Worm (Caenorhabditis elegans) whole organism, L4 larva: Measurements from ENCODE around the gene R04F11.3.

ENCODE experiments used
- D1046.2 ChIP-seq: fragments of 200-800 bp; sonication (Bioruptor generic); IDR thresholded peaks from 2 replicates; pipeline ENCODE4 v1.3.6; 2022; ENCODE audit warnings: missing genetic modification characterization, missing compliant biosample characterization
- F10B5.3 ChIP-seq: sonication (generic microtip); optimal IDR thresholded peaks from 2 replicates; lab custom pipeline; 2016; ENCODE audit warnings: mild to moderate bottlenecking, missing genetic modification characterization, missing compliant biosample characterization
- F44E2.7 ChIP-seq: fragments of 200-800 bp; sonication (Bioruptor generic); IDR thresholded peaks from 2 replicates; pipeline ENCODE4 v2.1.2; 2022; ENCODE audit warnings: missing genetic modification characterization, missing compliant biosample characterization
- R02D3.7 ChIP-seq: fragments of 150-350 bp; sonication (generic microtip); optimal IDR thresholded peaks from 3 replicates; lab custom pipeline; 2014; ENCODE audit warnings: missing biosample characterization, missing genetic modification characterization
- T26A8.4 ChIP-seq: fragments of 200-800 bp; sonication (Bioruptor generic); IDR thresholded peaks from 2 replicates; pipeline ENCODE4 v1.3.6; 2022; ENCODE audit warnings: missing genetic modification characterization, missing compliant biosample characterization
- Y105C5A.15 ChIP-seq: fragments of 200-800 bp; sonication (Bioruptor generic); IDR thresholded peaks from 2 replicates; pipeline ENCODE4 v1.3.6; 2022; ENCODE audit warnings: missing genetic modification characterization, missing compliant biosample characterization
- ZK337.2 ChIP-seq: fragments of 200-800 bp; sonication (Bioruptor generic); IDR thresholded peaks from 2 replicates; pipeline ENCODE4 v1.3.6; 2022; ENCODE audit warnings: missing genetic modification reagents, missing genetic modification characterization, missing compliant biosample characterization
- ZK546.5 ChIP-seq, 2 experiments: sonication (generic microtip); optimal IDR thresholded peaks; 2 replicates each; lab custom pipeline; 2017; ENCODE audit warnings: missing biosample characterization in 2 of 2, missing genetic modification characterization in 2 of 2
- aly-2 ChIP-seq: sonication (generic microtip); optimal IDR thresholded peaks from 2 replicates; lab custom pipeline; 2018; ENCODE audit warnings: missing biosample characterization, missing genetic modification characterization
- attf-4 ChIP-seq: sonication (generic microtip); optimal IDR thresholded peaks from 3 replicates; lab custom pipeline; 2017; ENCODE audit warnings: missing biosample characterization, missing genetic modification characterization
- ceh-44 ChIP-seq: fragments of 200-800 bp; sonication (Bioruptor generic); IDR thresholded peaks from 2 replicates; pipeline ENCODE4 v1.3.6; 2022; ENCODE audit warnings: missing genetic modification reagents, missing genetic modification characterization, missing compliant biosample characterization
- ceh-62 ChIP-seq: sonication (generic microtip); optimal IDR thresholded peaks from 2 replicates; lab custom pipeline; 2017; ENCODE audit warnings: missing biosample characterization, missing genetic modification characterization
- ceh-82 ChIP-seq: sonication (generic microtip); optimal IDR thresholded peaks from 2 replicates; lab custom pipeline; 2017; ENCODE audit warnings: missing biosample characterization, missing genetic modification characterization
- ces-1 ChIP-seq: fragments of 150-350 bp; sonication (generic microtip); optimal IDR thresholded peaks from 4 replicates; lab custom pipeline; 2014; ENCODE audit warnings: missing biosample characterization, missing genetic modification reagents, missing genetic modification characterization
- cey-2 ChIP-seq: sonication (generic microtip); optimal IDR thresholded peaks from 3 replicates; lab custom pipeline; 2017; ENCODE audit warnings: missing genetic modification characterization, mild to moderate bottlenecking, missing compliant biosample characterization, antibody characterized with exemption, borderline replicate concordance; ENCODE audit not compliant: insufficient read depth
- daf-8 ChIP-seq: fragments of 200-800 bp; sonication (Bioruptor generic); IDR thresholded peaks from 2 replicates; pipeline ENCODE4 v1.3.6; 2022; ENCODE audit warnings: missing genetic modification characterization, missing compliant biosample characterization
- dve-1 ChIP-seq: sonication (generic microtip); optimal IDR thresholded peaks from 2 replicates; lab custom pipeline; 2017; ENCODE audit warnings: antibody characterized with exemption, mild to moderate bottlenecking, missing genetic modification characterization, missing compliant biosample characterization; ENCODE audit not compliant: insufficient read depth
- egl-27 ChIP-seq: sonication (generic microtip); optimal IDR thresholded peaks from 3 replicates; lab custom pipeline; 2017; ENCODE audit warnings: missing biosample characterization, missing genetic modification reagents, missing genetic modification characterization
- fkh-10 ChIP-seq: fragments of 150-350 bp; optimal IDR thresholded peaks from 2 replicates; lab custom pipeline; 2014; ENCODE audit warnings: missing biosample characterization, missing genetic modification reagents, missing genetic modification characterization
- fos-1 ChIP-seq: fragments of 150-350 bp; optimal IDR thresholded peaks from 2 replicates; lab custom pipeline; 2014; ENCODE audit warnings: missing biosample characterization, missing genetic modification characterization
- hif-1 ChIP-seq, 2 experiments: sonication (generic microtip); optimal IDR thresholded peaks; 2 replicates each; lab custom pipeline; 2016 to 2017; ENCODE audit warnings: missing compliant biosample characterization in 2 of 2, missing genetic modification characterization in 2 of 2, missing genetic modification reagents in 2 of 2, missing genotype in 2 of 2, mild to moderate bottlenecking in 1 of 2
- hlh-30 ChIP-seq: sonication (generic microtip); optimal IDR thresholded peaks from 2 replicates; lab custom pipeline; 2017; ENCODE audit warnings: antibody characterized with exemption, mild to moderate bottlenecking, missing genetic modification characterization, missing compliant biosample characterization; ENCODE audit not compliant: insufficient read depth
- jun-1 ChIP-seq: fragments of 150-350 bp; optimal IDR thresholded peaks from 2 replicates; lab custom pipeline; 2014; ENCODE audit warnings: missing biosample characterization, missing genetic modification reagents, missing genetic modification characterization
- lin-13 ChIP-seq: fragments of 150-350 bp; optimal IDR thresholded peaks from 2 replicates; lab custom pipeline; 2014; ENCODE audit warnings: missing biosample characterization, missing genetic modification reagents, missing genetic modification characterization
- lin-15B ChIP-seq: fragments of 150-350 bp; sonication (generic microtip); optimal IDR thresholded peaks from 3 replicates; lab custom pipeline; 2014; ENCODE audit warnings: missing biosample characterization, missing genetic modification characterization
- lir-3 ChIP-seq: sonication (generic microtip); optimal IDR thresholded peaks from 2 replicates; lab custom pipeline; 2016; ENCODE audit warnings: mild to moderate bottlenecking, missing genetic modification characterization, missing compliant biosample characterization
- madf-9 ChIP-seq: fragments of 200-800 bp; sonication (Bioruptor generic); conservative IDR thresholded peaks from 2 replicates; pipeline ENCODE4 v1.3.6; 2022; ENCODE audit warnings: missing genetic modification reagents, missing genetic modification characterization, missing compliant biosample characterization
- mdl-1 ChIP-seq, 2 experiments: fragments of 150-350 bp in 1 of 2; sonication (generic microtip) in 1 of 2; optimal IDR thresholded peaks; 2 replicates each; lab custom pipeline; 2014 to 2017; ENCODE audit warnings: missing biosample characterization in 2 of 2, missing genetic modification characterization in 2 of 2
- mdt-29 ChIP-seq: fragments of 200-800 bp; sonication (Bioruptor generic); IDR thresholded peaks from 2 replicates; pipeline ENCODE4 v1.3.6; 2022; ENCODE audit warnings: missing genetic modification reagents, missing genetic modification characterization, missing compliant biosample characterization
- mep-1 ChIP-seq: fragments of 150-350 bp; sonication (generic microtip); optimal IDR thresholded peaks from 3 replicates; lab custom pipeline; 2014; ENCODE audit warnings: missing biosample characterization, missing genetic modification characterization
- mes-2 ChIP-seq: sonication (generic microtip); optimal IDR thresholded peaks from 2 replicates; lab custom pipeline; 2016; ENCODE audit warnings: missing genotype, mild to moderate bottlenecking, missing genetic modification characterization, missing compliant biosample characterization; ENCODE audit not compliant: poor library complexity, severe bottlenecking
- mxl-3 ChIP-seq: fragments of 200-800 bp; sonication (Bioruptor generic); optimal IDR thresholded peaks from 2 replicates; lab custom pipeline; 2018; ENCODE audit warnings: mild to moderate bottlenecking, missing genetic modification characterization, missing compliant biosample characterization
- nhr-10 ChIP-seq: fragments of 150-350 bp; optimal IDR thresholded peaks from 2 replicates; lab custom pipeline; 2014; ENCODE audit warnings: missing biosample characterization, missing genetic modification characterization
- nhr-111 ChIP-seq: fragments of 200-800 bp; sonication (Bioruptor generic); optimal IDR thresholded peaks from 2 replicates; lab custom pipeline; 2018; ENCODE audit warnings: mild to moderate bottlenecking, missing genetic modification characterization, missing compliant biosample characterization
- nhr-25 ChIP-seq: sonication (generic microtip); optimal IDR thresholded peaks from 2 replicates; lab custom pipeline; 2017; ENCODE audit warnings: missing genetic modification characterization, mild to moderate bottlenecking, missing compliant biosample characterization, antibody characterized with exemption, moderate library complexity, borderline replicate concordance; ENCODE audit not compliant: insufficient read depth
- nhr-28 ChIP-seq: fragments of 150-350 bp; optimal IDR thresholded peaks from 2 replicates; lab custom pipeline; 2014; ENCODE audit warnings: missing biosample characterization, missing genetic modification characterization
- nhr-48 ChIP-seq: sonication (generic microtip); optimal IDR thresholded peaks from 2 replicates; lab custom pipeline; 2016; ENCODE audit warnings: mild to moderate bottlenecking, missing genetic modification characterization, missing compliant biosample characterization
- nhr-76 ChIP-seq: fragments of 150-350 bp; optimal IDR thresholded peaks from 2 replicates; lab custom pipeline; 2014; ENCODE audit warnings: missing biosample characterization, missing genetic modification characterization
- nhr-77 ChIP-seq: fragments of 150-350 bp; optimal IDR thresholded peaks from 2 replicates; lab custom pipeline; 2014; ENCODE audit warnings: missing biosample characterization, missing genetic modification characterization
- pha-4 ChIP-seq, 2 experiments: fragments of 150-350 bp in 1 of 2; fragments of 200-800 bp in 1 of 2; sonication (Bioruptor generic) in 1 of 2; IDR thresholded peaks in 1 of 2; optimal IDR thresholded peaks in 1 of 2; 2 replicates each; pipeline versions ENCODE4 v1.3.6 to Lab custom; 2014 to 2022; ENCODE audit warnings: missing genetic modification characterization in 2 of 2, missing genetic modification reagents in 2 of 2, missing biosample characterization in 1 of 2, missing compliant biosample characterization in 1 of 2
- php-3 ChIP-seq: fragments of 200-800 bp; sonication (Bioruptor generic); IDR thresholded peaks from 2 replicates; pipeline ENCODE4 v1.3.6; 2022; ENCODE audit warnings: missing genetic modification reagents, missing genetic modification characterization, missing compliant biosample characterization
- rbr-2 ChIP-seq: sonication (generic microtip); optimal IDR thresholded peaks from 2 replicates; lab custom pipeline; 2016; ENCODE audit warnings: missing genotype, missing genetic modification characterization, missing compliant biosample characterization
- skn-1 ChIP-seq: fragments of 150-350 bp; optimal IDR thresholded peaks from 2 replicates; lab custom pipeline; 2014; ENCODE audit warnings: missing biosample characterization, missing genetic modification characterization
- tra-1 ChIP-seq: fragments of 200-800 bp; sonication (Bioruptor generic); IDR thresholded peaks from 2 replicates; pipeline ENCODE4 v1.3.6; 2022; ENCODE audit warnings: missing genetic modification reagents, missing genetic modification characterization, missing compliant biosample characterization
- unc-130 ChIP-seq: sonication (generic microtip); optimal IDR thresholded peaks from 2 replicates; lab custom pipeline; 2016; ENCODE audit warnings: missing genetic modification reagents, missing genetic modification characterization, missing compliant biosample characterization
- unc-39 ChIP-seq: sonication (generic microtip); optimal IDR thresholded peaks from 2 replicates; lab custom pipeline; 2017; ENCODE audit warnings: missing biosample characterization, missing genetic modification characterization
- zfp-2 ChIP-seq: sonication (generic microtip); optimal IDR thresholded peaks from 2 replicates; lab custom pipeline; 2016; ENCODE audit warnings: mild to moderate bottlenecking, missing genetic modification characterization, missing compliant biosample characterization
- zip-11 ChIP-seq: fragments of 200-800 bp; sonication (Bioruptor generic); IDR thresholded peaks from 2 replicates; pipeline ENCODE4 v1.3.6; 2022; ENCODE audit warnings: missing genetic modification characterization, missing compliant biosample characterization
- zip-2 ChIP-seq: fragments of 150-350 bp; optimal IDR thresholded peaks from 2 replicates; lab custom pipeline; 2014; ENCODE audit warnings: missing biosample characterization, missing genetic modification characterization
- ztf-7 ChIP-seq: fragments of 150-350 bp; optimal IDR thresholded peaks from 2 replicates; lab custom pipeline; 2014; ENCODE audit warnings: missing biosample characterization, missing genetic modification characterization

The R04F11.3 gene

ce11 chrV:12343419-12343969 lies 26.5 kb upstream of the R04F11.3 start, which contains the start of gene tomm-20 (continued):
- TF ChIP-seq cey-2 (tag; lab: Kevin White, UChicago) (no peak), zfp-2 (tag; lab: Kevin White, UChicago) (peak; percentile 49), unc-39 (tag; lab: Kevin White, UChicago) (no peak), ZK337.2 (GFP tag; lab: Robert Waterston, UW) (no peak), F44E2.7 (GFP tag; lab: Robert Waterston, UW) (no peak), fos-1 (tag; lab: Kevin White, UChicago) (no peak), tra-1 (GFP tag; lab: Robert Waterston, UW) (peak; percentile 89), ceh-62 (tag; lab: Kevin White, UChicago) (no peak), aly-2 (no peak), ceh-82 (tag; lab: Kevin White, UChicago) (no peak), T26A8.4 (GFP tag; lab: Robert Waterston, UW) (no peak; the same call in none of the 2 replicates), ztf-7 (tag; lab: Kevin White, UChicago) (peak; percentile 91), nhr-48 (tag; lab: Kevin White, UChicago) (peak; percentile 80), egl-27 (tag; lab: Kevin White, UChicago) (no peak), dve-1 (tag; lab: Kevin White, UChicago) (peak; percentile 94), F10B5.3 (peak; percentile 72), lir-3 (tag; lab: Kevin White, UChicago) (peak; percentile 16), ZK546.5 (tag; optimal IDR thresholded peaks at IDR 0.05; lab: Kevin White, UChicago) (no peak), nhr-76 (peak; percentile 44), daf-8 (GFP tag; lab: Robert Waterston, UW) (no peak), D1046.2 (no peak), mdt-29 (GFP tag; lab: Robert Waterston, UW) (0 out of 2 replicates have a peak, but pooled peaks have one; percentile 14), jun-1 (tag; lab: Kevin White, UChicago) (peak; percentile 76), pha-4 (GFP tag; IDR thresholded peaks at IDR 0.05; lab: Robert Waterston, UW) (peak; percentile 77; the same call in 1 of the 2 replicates), pha-4 (tag; optimal IDR thresholded peaks at IDR 0.05; lab: Kevin White, UChicago) (no peak), hif-1 (tag; optimal IDR thresholded peaks at IDR 0.05; lab: Kevin White, UChicago) (peak; percentile 51 to 63), lin-13 (GFP tag; lab: Kevin White, UChicago) (peak; percentile 71), php-3 (GFP tag; lab: Robert Waterston, UW) (peak; percentile 74; the same call in 1 of the 2 replicates), lin-15B (tag; lab: Kevin White, UChicago) (peak; percentile 50), attf-4 (no peak), nhr-25 (peak; percentile 82), nhr-10 (tag; lab: Kevin White, UChicago) (no peak), zip-11 (GFP tag; lab: Robert Waterston, UW) (no peak), nhr-28 (tag; lab: Kevin White, UChicago) (peak; percentile 69), Y105C5A.15 (GFP tag; lab: Robert Waterston, UW) (no peak), mep-1 (tag; lab: Kevin White, UChicago) (peak; percentile 95), nhr-111 (GFP tag; lab: Kevin White, UChicago) (no peak), hlh-30 (tag; lab: Kevin White, UChicago) (peak; percentile 82), unc-130 (GFP tag; lab: Kevin White, UChicago) (peak; percentile 4), mes-2 (peak; percentile 95), rbr-2 (peak; percentile 94), mxl-3 (GFP tag; lab: Kevin White, UChicago) (no peak), R02D3.7 (tag; lab: Kevin White, UChicago) (no peak), mdl-1 (tag; optimal IDR thresholded peaks at IDR 0.05; lab: Kevin White, UChicago) (peak in 1 of 2 experiments; percentile 64), fkh-10 (GFP tag; lab: Kevin White, UChicago) (peak; percentile 89), madf-9 (no peak), ces-1 (no peak), nhr-77 (tag; lab: Kevin White, UChicago) (peak; percentile 91), ceh-44 (no peak), zip-2 (tag; lab: Kevin White, UChicago) (peak; percentile 37), skn-1 (tag; lab: Kevin White, UChicago) (no peak)
